Fruit fly (Drosophila melanogaster) whole organism, embryonic: ENCODE data around the gene CG17300.

ENCODE experiments used
- Ada2b ChIP-seq: fragments of 200-800 bp; sonication (Bioruptor generic); IDR thresholded peaks from 2 replicates; pipeline ENCODE4 v1.3.6; 2022; ENCODE audit warnings: missing biosample characterization, missing genetic modification characterization
- CG10321 ChIP-seq: fragments of 200-800 bp; sonication (Bioruptor generic); IDR thresholded peaks from 2 replicates; pipeline ENCODE4 v1.3.6; 2022; ENCODE audit warnings: missing biosample characterization, missing genetic modification characterization
- CG10462 ChIP-seq: fragments of 200-800 bp; sonication (Bioruptor generic); optimal IDR thresholded peaks from 2 replicates; lab custom pipeline; 2016; ENCODE audit warnings: missing biosample characterization, missing genetic modification characterization
- CG10565 ChIP-seq: fragments of 200-800 bp; sonication (Bioruptor generic); optimal IDR thresholded peaks from 3 replicates; lab custom pipeline; 2016; ENCODE audit warnings: missing biosample characterization, mild to moderate bottlenecking, missing genetic modification characterization
- CG11456 ChIP-seq: fragments of 200-800 bp; sonication (Bioruptor generic); IDR thresholded peaks from 3 replicates; pipeline ENCODE4 v1.3.6; 2022; ENCODE audit warnings: missing biosample characterization, missing genetic modification characterization
- CG11560 ChIP-seq: fragments of 200-800 bp; sonication (Bioruptor generic); IDR thresholded peaks from 3 replicates; pipeline ENCODE4 v1.3.6; 2022; ENCODE audit warnings: missing biosample characterization, missing genetic modification characterization
- CG12219 ChIP-seq: fragments of 200-800 bp; sonication (Bioruptor generic); optimal IDR thresholded peaks from 3 replicates; lab custom pipeline; 2018; ENCODE audit warnings: missing biosample characterization, mild to moderate bottlenecking, missing genetic modification characterization
- CG15514 ChIP-seq: fragments of 200-800 bp; sonication (Bioruptor generic); optimal IDR thresholded peaks from 3 replicates; lab custom pipeline; 2017; ENCODE audit warnings: missing biosample characterization, missing genetic modification characterization, mild to moderate bottlenecking, moderate library complexity, missing genetic modification reagents
- CG15696 ChIP-seq: fragments of 200-800 bp; sonication (Bioruptor generic); optimal IDR thresholded peaks from 2 replicates; lab custom pipeline; 2019; ENCODE audit warnings: missing biosample characterization, mild to moderate bottlenecking, missing genetic modification characterization, moderate library complexity
- CG1602 ChIP-seq: fragments of 200-800 bp; sonication (Bioruptor generic); optimal IDR thresholded peaks from 3 replicates; lab custom pipeline; 2016; ENCODE audit warnings: missing biosample characterization, missing genetic modification characterization
- CG18764 ChIP-seq: fragments of 200-800 bp; sonication (Bioruptor generic); optimal IDR thresholded peaks from 3 replicates; lab custom pipeline; 2016; ENCODE audit warnings: missing biosample characterization, missing genetic modification characterization
- CG2712 ChIP-seq: fragments of 200-800 bp; optimal IDR thresholded peaks from 3 replicates; lab custom pipeline; 2019; ENCODE audit warnings: missing biosample characterization, mild to moderate bottlenecking, missing genetic modification characterization, moderate library complexity
- CG3065 ChIP-seq: fragments of 200-800 bp; sonication (Bioruptor generic); optimal IDR thresholded peaks from 2 replicates; lab custom pipeline; 2016; ENCODE audit warnings: missing biosample characterization, missing genetic modification characterization
- CG31365 ChIP-seq: fragments of 200-800 bp; sonication (Bioruptor generic); optimal IDR thresholded peaks from 2 replicates; lab custom pipeline; 2018; ENCODE audit warnings: missing biosample characterization, mild to moderate bottlenecking, missing genetic modification characterization
- CG3163 ChIP-seq: fragments of 200-800 bp; sonication (Bioruptor generic); optimal IDR thresholded peaks from 3 replicates; lab custom pipeline; 2016; ENCODE audit warnings: missing biosample characterization, missing genetic modification characterization
- CG33213 ChIP-seq: fragments of 200-800 bp; sonication (Bioruptor generic); optimal IDR thresholded peaks from 3 replicates; lab custom pipeline; 2016; ENCODE audit warnings: missing biosample characterization, missing genetic modification characterization
- CG3995 ChIP-seq: fragments of 200-800 bp; sonication (Bioruptor generic); optimal IDR thresholded peaks from 3 replicates; lab custom pipeline; 2016; ENCODE audit warnings: missing biosample characterization, missing genetic modification characterization
- CG43689 ChIP-seq: fragments of 200-800 bp; sonication (Bioruptor generic); IDR thresholded peaks from 2 replicates; pipeline ENCODE4 v1.3.6; 2022; ENCODE audit warnings: missing biosample characterization, missing genetic modification characterization
- CG7372 ChIP-seq: fragments of 200-800 bp; sonication (Bioruptor generic); IDR thresholded peaks from 2 replicates; pipeline ENCODE4 v1.3.6; 2022; ENCODE audit warnings: missing biosample characterization, missing genetic modification characterization
- CG9797 ChIP-seq: fragments of 200-800 bp; sonication (Bioruptor generic); optimal IDR thresholded peaks from 3 replicates; lab custom pipeline; 2018; ENCODE audit warnings: missing biosample characterization, mild to moderate bottlenecking, missing genetic modification characterization
- Doc2 ChIP-seq: fragments of 200-800 bp; sonication (Bioruptor generic); IDR thresholded peaks from 2 replicates; pipeline ENCODE4 v1.3.6; 2022; ENCODE audit warnings: missing biosample characterization, missing genetic modification characterization
- Fer1 ChIP-seq: fragments of 200-800 bp; sonication (Bioruptor generic); optimal IDR thresholded peaks from 2 replicates; lab custom pipeline; 2017; ENCODE audit warnings: missing biosample characterization, mild to moderate bottlenecking, missing genetic modification characterization
- Gug ChIP-seq: fragments of 200-800 bp; sonication (Bioruptor generic); IDR thresholded peaks from 4 replicates; pipeline ENCODE4 v1.3.6; 2022; ENCODE audit warnings: missing biosample characterization, missing genetic modification characterization
- Hand ChIP-seq: fragments of 200-800 bp; sonication (Bioruptor generic); optimal IDR thresholded peaks from 2 replicates; lab custom pipeline; 2017; ENCODE audit warnings: mild to moderate bottlenecking, missing biosample characterization, missing genetic modification reagents, missing genetic modification characterization
- Meics ChIP-seq: fragments of 200-800 bp; sonication (Bioruptor generic); optimal IDR thresholded peaks from 2 replicates; lab custom pipeline; 2017; ENCODE audit warnings: missing biosample characterization, mild to moderate bottlenecking, missing genetic modification characterization
- PHDP ChIP-seq: fragments of 200-800 bp; sonication (Bioruptor generic); optimal IDR thresholded peaks from 3 replicates; lab custom pipeline; 2018; ENCODE audit warnings: missing biosample characterization, mild to moderate bottlenecking, missing genetic modification characterization, moderate library complexity
- Rx ChIP-seq: fragments of 200-800 bp; sonication (Bioruptor generic); IDR thresholded peaks from 2 replicates; pipeline ENCODE4 v1.3.6; 2022; ENCODE audit warnings: missing biosample characterization, missing genetic modification characterization
- Scr ChIP-seq: fragments of 200-800 bp; sonication (Bioruptor generic); IDR thresholded peaks from 2 replicates; pipeline ENCODE4 v1.3.6; 2022; ENCODE audit warnings: missing biosample characterization, missing genetic modification characterization; ENCODE audit not compliant: partially characterized antibody
- Sox100B ChIP-seq: fragments of 200-800 bp; sonication (Bioruptor generic); optimal IDR thresholded peaks from 3 replicates; lab custom pipeline; 2018; ENCODE audit warnings: missing biosample characterization, mild to moderate bottlenecking, missing genetic modification characterization
- Sry-δ ChIP-seq: fragments of 200-800 bp; sonication (Bioruptor generic); optimal IDR thresholded peaks from 2 replicates; lab custom pipeline; 2016; ENCODE audit warnings: missing biosample characterization, missing genetic modification characterization
- Trl ChIP-seq, 3 experiments: fragments of >200 bp in 2 of 3; fragments of 200-800 bp in 1 of 3; sonication (Bioruptor generic) in 1 of 3; optimal IDR thresholded peaks; 2 replicates in 1 of 3; 3 replicates in 2 of 3; lab custom pipeline; 2016 to 2017; ENCODE audit warnings: missing biosample characterization in 1 of 3, missing genetic modification characterization in 1 of 3
- ara ChIP-seq: fragments of 200-800 bp; sonication (Bioruptor generic); IDR thresholded peaks from 2 replicates; pipeline ENCODE4 v1.3.6; 2022; ENCODE audit warnings: missing biosample characterization, missing genetic modification characterization
- br ChIP-seq: fragments of >200 bp; optimal IDR thresholded peaks from 2 replicates; lab custom pipeline; 2017
- cas ChIP-seq: fragments of 200-800 bp; sonication (Bioruptor generic); IDR thresholded peaks from 2 replicates; pipeline ENCODE4 v1.3.6; 2022; ENCODE audit warnings: missing biosample characterization, missing genetic modification characterization
- chn ChIP-seq: fragments of 200-800 bp; sonication (Bioruptor generic); optimal IDR thresholded peaks from 2 replicates; lab custom pipeline; 2016; ENCODE audit warnings: missing biosample characterization, missing genetic modification characterization
- cwo ChIP-seq: fragments of 200-800 bp; sonication (Bioruptor generic); optimal IDR thresholded peaks from 3 replicates; lab custom pipeline; 2017; ENCODE audit warnings: missing biosample characterization, missing genetic modification characterization, mild to moderate bottlenecking, moderate library complexity, missing genetic modification reagents
- danr ChIP-seq: fragments of 200-800 bp; sonication (Bioruptor generic); IDR thresholded peaks from 2 replicates; pipeline ENCODE4 v1.3.6; 2022; ENCODE audit warnings: missing biosample characterization, missing genetic modification characterization
- emc ChIP-seq: fragments of 200-800 bp; sonication (Bioruptor generic); optimal IDR thresholded peaks from 2 replicates; lab custom pipeline; 2016; ENCODE audit warnings: missing biosample characterization, missing genetic modification characterization
- ems ChIP-seq: fragments of 200-800 bp; sonication (Bioruptor generic); optimal IDR thresholded peaks from 3 replicates; lab custom pipeline; 2016; ENCODE audit warnings: missing biosample characterization, missing genetic modification characterization
- esg ChIP-seq: fragments of 200-800 bp; sonication (Bioruptor generic); conservative IDR thresholded peaks from 2 replicates; pipeline ENCODE4 v1.3.6; 2022; ENCODE audit warnings: missing biosample characterization, missing genetic modification characterization
- fu2 ChIP-seq: fragments of 200-800 bp; sonication (Bioruptor generic); optimal IDR thresholded peaks from 2 replicates; lab custom pipeline; 2016; ENCODE audit warnings: missing biosample characterization, missing genetic modification characterization
- maf-S ChIP-seq: fragments of 200-800 bp; sonication (Bioruptor generic); optimal IDR thresholded peaks from 2 replicates; lab custom pipeline; 2016; ENCODE audit warnings: missing biosample characterization, missing genetic modification characterization
- nom ChIP-seq: fragments of 200-800 bp; sonication (Bioruptor generic); optimal IDR thresholded peaks from 2 replicates; lab custom pipeline; 2017; ENCODE audit warnings: missing biosample characterization, missing genetic modification characterization, mild to moderate bottlenecking, moderate library complexity, missing genetic modification reagents
- onecut ChIP-seq: fragments of 200-800 bp; sonication (Bioruptor generic); IDR thresholded peaks from 2 replicates; pipeline ENCODE4 v1.3.6; 2022; ENCODE audit warnings: missing biosample characterization, missing genetic modification characterization
- phol ChIP-seq: fragments of 200-800 bp; sonication (Bioruptor generic); optimal IDR thresholded peaks from 3 replicates; lab custom pipeline; 2018; ENCODE audit warnings: missing biosample characterization, mild to moderate bottlenecking, missing genetic modification characterization, moderate library complexity
- stc ChIP-seq: fragments of 200-800 bp; sonication (Bioruptor generic); IDR thresholded peaks from 2 replicates; pipeline ENCODE4 v1.3.6; 2022; ENCODE audit warnings: missing biosample characterization, missing genetic modification characterization
- tgo ChIP-seq: fragments of 200-800 bp; sonication (Bioruptor generic); IDR thresholded peaks from 3 replicates; pipeline ENCODE4 v1.3.6; 2022; ENCODE audit warnings: missing biosample characterization, missing genetic modification characterization
- tna ChIP-seq: fragments of 200-800 bp; sonication (Bioruptor generic); IDR thresholded peaks from 2 replicates; pipeline ENCODE4 v1.3.6; 2022; ENCODE audit warnings: missing biosample characterization, missing genetic modification characterization; ENCODE audit not compliant: partially characterized antibody
- ttk ChIP-seq: fragments of 200-800 bp; sonication (Bioruptor generic); IDR thresholded peaks from 2 replicates; pipeline ENCODE4 v2.1.2; 2022; ENCODE audit warnings: missing biosample characterization, missing genetic modification characterization
- vfl ChIP-seq: fragments of 200-800 bp; sonication (Bioruptor generic); optimal IDR thresholded peaks from 2 replicates; lab custom pipeline; 2016; ENCODE audit warnings: missing biosample characterization, missing genetic modification characterization
- wek ChIP-seq: fragments of 200-800 bp; sonication (Bioruptor generic); optimal IDR thresholded peaks from 3 replicates; lab custom pipeline; 2018; ENCODE audit warnings: missing biosample characterization, mild to moderate bottlenecking, missing genetic modification characterization, moderate library complexity
- zen ChIP-seq: fragments of 200-800 bp; sonication (Bioruptor generic); optimal IDR thresholded peaks from 3 replicates; lab custom pipeline; 2018; ENCODE audit warnings: missing biosample characterization, mild to moderate bottlenecking, missing genetic modification characterization, moderate library complexity
- zfh1 ChIP-seq: fragments of 200-800 bp; sonication (Bioruptor generic); IDR thresholded peaks from 3 replicates; pipeline ENCODE4 v1.3.6; 2022; ENCODE audit warnings: missing biosample characterization, missing genetic modification characterization

Gene CG17300

dm6 chr3L:13068293-13068692 is 18.8 kb downstream of the CG17300 start (continued):
- no peak for TF ChIP-seq fu2 (GFP tag; lab: Kevin White, UChicago)
- TF ChIP-seq Ada2b (GFP tag; lab: Robert Waterston, UW), result no peak
- TF ChIP-seq CG10565 (GFP tag; lab: Kevin White, UChicago), result no peak
- no peak for TF ChIP-seq Doc2 (GFP tag; lab: Robert Waterston, UW)
- no peak for TF ChIP-seq onecut (GFP tag; lab: Robert Waterston, UW)
- no peak for TF ChIP-seq Trl (optimal IDR thresholded peaks at IDR 0.05; lab: Kevin White, UChicago)
- TF ChIP-seq Trl (GFP tag; optimal IDR thresholded peaks at IDR 0.05; lab: Kevin White, UChicago), result no peak
- TF ChIP-seq CG3163 (GFP tag; lab: Kevin White, UChicago), result no peak
- no peak for TF ChIP-seq CG3995 (GFP tag; lab: Kevin White, UChicago)
- peak; percentile 28 for TF ChIP-seq CG3065 (GFP tag; lab: Kevin White, UChicago)
- TF ChIP-seq Scr (GFP tag; lab: Robert Waterston, UW), result no peak
- TF ChIP-seq CG15514, result no peak
- TF ChIP-seq CG9797 (GFP tag; lab: Kevin White, UChicago), result no peak
- TF ChIP-seq CG2712, result peak; percentile 71
- TF ChIP-seq Hand (GFP tag; lab: Kevin White, UChicago), result no peak
- no peak for TF ChIP-seq PHDP
- no peak for TF ChIP-seq ttk (GFP tag; lab: Robert Waterston, UW)
- TF ChIP-seq stc (GFP tag; lab: Robert Waterston, UW), result no peak
- no peak for TF ChIP-seq br (lab: Kevin White, UChicago)
- no peak for TF ChIP-seq Fer1 (GFP tag; lab: Kevin White, UChicago)
- TF ChIP-seq vfl (GFP tag; lab: Kevin White, UChicago), result no peak
- TF ChIP-seq CG7372 (GFP tag; lab: Robert Waterston, UW), result no peak
- TF ChIP-seq CG33213 (GFP tag; lab: Kevin White, UChicago), result no peak
- TF ChIP-seq CG15696, result peak; percentile 70
- TF ChIP-seq wek, result no peak
- no peak for TF ChIP-seq tgo (GFP tag; lab: Robert Waterston, UW)
- no peak for TF ChIP-seq nom (GFP tag; lab: Kevin White, UChicago)
- no peak for TF ChIP-seq cas (GFP tag; lab: Robert Waterston, UW)
- no peak for TF ChIP-seq CG18764 (GFP tag; lab: Kevin White, UChicago)
- TF ChIP-seq CG11456 (GFP tag; lab: Robert Waterston, UW), result no peak
- no peak for TF ChIP-seq CG12219 (GFP tag; lab: Kevin White, UChicago)
- no peak for TF ChIP-seq Sry-δ
- TF ChIP-seq phol, result peak; percentile 63
- TF ChIP-seq zen (tag; lab: Kevin White, UChicago), result peak; percentile 51
- TF ChIP-seq ems, result no peak
- TF ChIP-seq Meics (GFP tag; lab: Kevin White, UChicago), result no peak
- TF ChIP-seq CG10462, result no peak
- no peak for TF ChIP-seq Gug (GFP tag; lab: Robert Waterston, UW)
- 0 out of 3 replicates have a peak, but pooled peaks have one; percentile 31 for TF ChIP-seq zfh1
- peak; percentile 16 for TF ChIP-seq chn
- no peak for TF ChIP-seq CG11560 (tag; lab: Robert Waterston, UW)
- no peak for TF ChIP-seq Sox100B (GFP tag; lab: Kevin White, UChicago)
- TF ChIP-seq CG43689, result no peak
- TF ChIP-seq CG31365 (tag; lab: Kevin White, UChicago), result no peak
- TF ChIP-seq maf-S (GFP tag; lab: Kevin White, UChicago), result no peak
- TF ChIP-seq cwo (GFP tag; lab: Kevin White, UChicago), result no peak
- peak; percentile 24 for TF ChIP-seq CG1602 (GFP tag; lab: Kevin White, UChicago)
- TF ChIP-seq esg (GFP tag; lab: Robert Waterston, UW), result no peak
- TF ChIP-seq tna (GFP tag; lab: Robert Waterston, UW), result no peak
- TF ChIP-seq Rx (GFP tag; lab: Robert Waterston, UW), result no peak
- no peak for TF ChIP-seq emc (GFP tag; lab: Kevin White, UChicago)
- TF ChIP-seq CG10321, result no peak
- no peak for TF ChIP-seq ara (GFP tag; lab: Robert Waterston, UW)
- TF ChIP-seq danr (GFP tag; lab: Robert Waterston, UW), result no peak
